Worm (Caenorhabditis elegans) whole organism, early embryonic: Measurements from ENCODE around the gene fbxa-136.

Experiments
- ama-1 ChIP-seq: fragments of 150-350 bp; optimal IDR thresholded peaks from 2 replicates; lab custom pipeline; 2014
- ceh-36 ChIP-seq: sonication (generic microtip); optimal IDR thresholded peaks from 2 replicates; lab custom pipeline; 2016; ENCODE audit warnings: missing genetic modification characterization, inconsistent platforms, missing compliant biosample characterization
- ets-7 ChIP-seq: sonication (generic microtip); optimal IDR thresholded peaks from 2 replicates; lab custom pipeline; 2016; ENCODE audit warnings: missing genotype, missing genetic modification characterization, missing compliant biosample characterization
- flt-1 ChIP-seq: fragments of 200-800 bp; sonication (Bioruptor generic); IDR thresholded peaks from 2 replicates; pipeline ENCODE4 v1.3.6; 2022; ENCODE audit warnings: missing genetic modification characterization, missing compliant biosample characterization
- hmbx-1 ChIP-seq: sonication (generic microtip); optimal IDR thresholded peaks from 2 replicates; lab custom pipeline; 2016; ENCODE audit warnings: mild to moderate bottlenecking, missing genetic modification characterization, missing compliant biosample characterization
- tbx-11 ChIP-seq: fragments of 200-800 bp; sonication (Bioruptor generic); IDR thresholded peaks from 2 replicates; pipeline ENCODE4 v1.3.6; 2022; ENCODE audit warnings: missing genetic modification characterization, missing compliant biosample characterization
- tbx-37 ChIP-seq: fragments of 200-800 bp; sonication (Bioruptor generic); conservative IDR thresholded peaks from 2 replicates; pipeline ENCODE4 v1.3.6; 2022; ENCODE audit warnings: missing genetic modification reagents, missing genetic modification characterization, missing compliant biosample characterization

- TF ChIP-seq ceh-36 (tag; lab: Kevin White, UChicago) (no peak), ama-1 (lab: Kevin White, UChicago) (no peak), ets-7 (tag; lab: Kevin White, UChicago) (no peak), flt-1 (GFP tag; lab: Robert Waterston, UW) (no peak), hmbx-1 (tag; lab: Kevin White, UChicago) (no peak), tbx-37 (GFP tag; lab: Robert Waterston, UW) (no peak), tbx-11 (GFP tag; lab: Robert Waterston, UW) (no peak)
These were observed 27.8 kb downstream of the fbxa-136 start for ce11 chrV:17548635-17549034.
